Worm (Caenorhabditis elegans) whole organism, L2 larva: ENCODE measurements around the gene T06D8.2.

Source experiments
- mab-5 ChIP-seq: fragments of 150-350 bp; optimal IDR thresholded peaks from 2 replicates; lab custom pipeline; 2014; ENCODE audit warnings: missing biosample characterization, missing genetic modification characterization
- ztf-4 ChIP-seq: fragments of 150-350 bp; optimal IDR thresholded peaks from 2 replicates; lab custom pipeline; 2014; ENCODE audit warnings: missing biosample characterization, missing genetic modification characterization

DNA sequence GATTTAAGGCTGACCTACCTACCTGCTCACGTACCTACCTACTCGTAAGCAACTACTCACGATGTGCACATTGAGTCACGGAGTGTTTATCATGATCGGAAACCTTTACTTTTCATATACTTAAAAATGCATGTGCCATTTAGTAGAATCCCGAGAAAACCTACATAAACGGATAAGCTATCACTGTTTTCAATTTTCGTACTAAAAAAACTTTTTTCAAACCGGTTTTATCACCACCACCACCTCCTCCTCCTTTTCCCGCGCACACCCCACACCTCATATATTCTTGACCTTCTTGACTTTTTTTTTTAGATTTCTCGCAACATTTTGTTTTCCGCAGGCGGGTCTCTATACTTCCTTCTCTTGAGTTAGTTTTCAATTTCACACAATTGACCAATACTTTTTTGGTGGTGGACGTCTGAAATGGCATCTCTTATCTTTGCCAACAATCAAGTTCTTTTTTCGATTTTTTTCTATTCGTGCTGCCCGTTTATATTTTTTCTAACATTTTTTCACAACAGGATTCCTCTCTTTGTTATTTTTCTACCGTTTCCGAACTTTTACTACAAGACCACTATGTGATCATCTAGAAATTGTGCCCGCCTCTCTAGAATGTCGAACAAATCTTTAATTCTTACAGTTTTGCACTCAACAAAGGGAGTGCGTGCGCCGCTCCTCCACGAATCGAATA lies 23.8 kb upstream of the T06D8.2 start, which contains the start of gene srap-1:
- TF ChIP-seq ztf-4 (no peak), mab-5 (tag; lab: Kevin White, UChicago) (no peak)
